Worm (Caenorhabditis elegans) whole organism, young adult: ENCODE measurements around the gene M176.4.

Source experiments
- ama-1 ChIP-seq, 3 experiments: fragments of 150-350 bp in 1 of 3; sonication (generic microtip) in 2 of 3; optimal IDR thresholded peaks; 2 replicates each; lab custom pipeline; 2014 to 2018; ENCODE audit warnings: missing biosample characterization in 2 of 3, missing genetic modification characterization in 2 of 3, missing genetic modification reagents in 2 of 3
- hmg-20 ChIP-seq: fragments of 200-800 bp; sonication (Bioruptor generic); IDR thresholded peaks from 2 replicates; pipeline ENCODE4 v1.3.6; 2022; ENCODE audit warnings: missing genetic modification reagents, missing genetic modification characterization, missing compliant biosample characterization
- nhr-80 ChIP-seq: sonication (generic microtip); optimal IDR thresholded peaks from 2 replicates; lab custom pipeline; 2016; ENCODE audit warnings: missing genetic modification characterization, missing compliant biosample characterization
- snpc-4 ChIP-seq, 5 experiments: fragments of 150-350 bp in 1 of 5; sonication (generic microtip) in 4 of 5; optimal IDR thresholded peaks; 2 replicates each; lab custom pipeline; 2014 to 2018; ENCODE audit warnings: missing genetic modification characterization in 5 of 5, missing biosample characterization in 3 of 5, antibody characterized with exemption in 2 of 5, mild to moderate bottlenecking in 2 of 5, missing compliant biosample characterization in 2 of 5, missing genotype in 2 of 5, moderate library complexity in 2 of 5, missing genetic modification reagents in 1 of 5
- tlf-1 ChIP-seq: fragments of 200-800 bp; sonication (Bioruptor generic); optimal IDR thresholded peaks from 2 replicates; lab custom pipeline; 2018; ENCODE audit warnings: mild to moderate bottlenecking, missing genetic modification characterization, missing compliant biosample characterization

- TF ChIP-seq tlf-1 (no peak), nhr-80 (tag; lab: Kevin White, UChicago) (no peak), ama-1 (optimal IDR thresholded peaks at IDR 0.05; lab: Kevin White, UChicago) (no peak), ama-1 (GFP tag; optimal IDR thresholded peaks at IDR 0.05; lab: Kevin White, UChicago) (no peak), hmg-20 (GFP tag; lab: Robert Waterston, UW) (no peak), snpc-4 (GFP tag; optimal IDR thresholded peaks at IDR 0.05; lab: Kevin White, UChicago) (no peak), snpc-4 (tag; optimal IDR thresholded peaks at IDR 0.05; lab: Kevin White, UChicago) (no peak)
Measured at ce11 chrII:9397496-9397895, 20.7 kb upstream of the M176.4 start, which contains the start of gene Y51B9A.9.
